Worm (Caenorhabditis elegans): ENCODE results near the gene ugt-39.

ugt-39 gene

DNA sequence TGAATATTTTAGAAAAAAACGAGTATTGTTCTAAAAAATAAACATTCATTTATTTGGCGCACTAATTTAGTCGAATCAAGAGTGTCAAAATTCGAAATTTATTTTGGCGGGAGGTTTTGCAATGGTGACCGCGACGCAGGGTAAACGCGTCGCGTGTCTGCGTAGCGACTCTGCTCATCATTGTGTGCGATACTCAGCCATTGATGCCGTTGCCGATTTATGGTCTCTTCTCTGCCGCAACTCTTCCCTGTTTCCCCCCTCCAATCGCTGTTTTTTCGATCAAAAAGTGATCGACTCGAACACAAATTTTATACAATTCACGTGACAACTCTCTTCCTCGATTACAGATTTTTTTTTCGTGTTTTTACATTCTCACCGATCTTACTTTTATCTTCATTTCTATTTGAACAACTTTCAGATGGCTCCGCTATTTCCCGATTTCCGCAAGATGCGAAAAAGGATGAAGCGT, 39.6 kb downstream of the ugt-39 start, which contains the start of gene F09G2.2:
TSS of gene F09G2.2 (plus strand) at position 419 of the 469 bp plus-strand sequence.
- TF ChIP-seq egl-27 (tag; optimal IDR thresholded peaks at IDR 0.05) (peak; percentile 46), pha-4 (tag; optimal IDR thresholded peaks at IDR 0.05) (peak; percentile 89), ceh-28 (tag; optimal IDR thresholded peaks at IDR 0.05) (peak; percentile 64), jun-1 (tag; optimal IDR thresholded peaks at IDR 0.05) (peak; percentile 94), nfya-1 (tag; optimal IDR thresholded peaks at IDR 0.05; ENCODE audit: insufficient read depth) (peak; percentile 95), fkh-10 (GFP tag; optimal IDR thresholded peaks at IDR 0.05) (peak; percentile 8), lsy-12 (tag; optimal IDR thresholded peaks at IDR 0.05) (peak; percentile 67), elt-3 (tag; optimal IDR thresholded peaks at IDR 0.05) (no peak), ama-1 (optimal IDR thresholded peaks at IDR 0.05) (peak; percentile 78), pqm-1 (tag; optimal IDR thresholded peaks at IDR 0.05) (peak; percentile 75), hmg-11 (tag; optimal IDR thresholded peaks at IDR 0.05) (peak; percentile 82), skn-1 (tag; optimal IDR thresholded peaks at IDR 0.05) (peak; percentile 90), snpc-4 (tag; optimal IDR thresholded peaks at IDR 0.05) (peak; percentile 82), nhr-76 (tag; optimal IDR thresholded peaks at IDR 0.05) (no peak), R02D3.7 (tag; optimal IDR thresholded peaks at IDR 0.05) (peak; percentile 71), ceh-82 (tag; optimal IDR thresholded peaks at IDR 0.05) (peak; percentile 2), ZK546.5 (tag; optimal IDR thresholded peaks at IDR 0.05) (peak; percentile 16), nhr-25 (tag; optimal IDR thresholded peaks at IDR 0.05) (peak; percentile 96), nhr-67 (tag; optimal IDR thresholded peaks at IDR 0.05) (no peak), fkh-2 (tag; optimal IDR thresholded peaks at IDR 0.05) (no peak), nhr-23 (tag; optimal IDR thresholded peaks at IDR 0.05) (peak; percentile 96), tbx-2 (tag; optimal IDR thresholded peaks at IDR 0.05) (peak; percentile 45), sea-2 (GFP tag; optimal IDR thresholded peaks at IDR 0.05) (no peak), ztf-4 (tag; optimal IDR thresholded peaks at IDR 0.05) (peak; percentile 32), nhr-43 (tag; optimal IDR thresholded peaks at IDR 0.05; ENCODE audit: poor library complexity, severe bottlenecking) (peak; percentile 86), lin-15B (tag; optimal IDR thresholded peaks at IDR 0.05) (peak; percentile 92), ceh-9 (tag; optimal IDR thresholded peaks at IDR 0.05) (no peak), fos-1 (tag; optimal IDR thresholded peaks at IDR 0.05) (no peak), elt-1 (tag; optimal IDR thresholded peaks at IDR 0.05) (peak; percentile 59), elt-2 (tag; optimal IDR thresholded peaks at IDR 0.05) (peak; percentile 89), lin-39 (tag; optimal IDR thresholded peaks at IDR 0.05) (peak; percentile 97), egl-5 (tag; optimal IDR thresholded peaks at IDR 0.05) (peak; percentile 87)

DNA sequence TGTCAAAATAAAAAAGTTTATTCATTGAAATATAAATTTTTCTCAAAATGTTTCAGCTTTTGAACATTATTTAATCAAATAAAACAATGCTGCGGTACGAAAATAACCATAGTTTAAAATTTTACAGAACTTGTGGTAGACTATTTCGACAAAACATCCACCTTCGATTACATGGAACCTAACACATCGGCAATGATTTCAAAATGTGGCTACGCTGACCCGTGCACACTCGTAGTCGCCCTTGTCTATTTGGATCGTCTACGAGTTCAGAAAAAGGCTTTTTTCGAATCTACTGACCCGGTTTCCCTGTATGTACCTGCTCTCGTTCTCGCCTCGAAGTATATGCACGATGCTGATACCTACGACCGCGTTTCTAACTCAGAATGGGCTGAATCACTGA, 40.1 kb downstream of the ugt-39 start:
- no peak for TF ChIP-seq snpc-4 (tag; optimal IDR thresholded peaks at IDR 0.05)
- no peak for TF ChIP-seq ceh-16 (tag; optimal IDR thresholded peaks at IDR 0.05)
- TF ChIP-seq tbx-2 (tag; optimal IDR thresholded peaks at IDR 0.05), result no peak
- TF ChIP-seq lin-15B (tag; optimal IDR thresholded peaks at IDR 0.05), result no peak
- TF ChIP-seq nhr-11 (tag; optimal IDR thresholded peaks at IDR 0.05), result no peak
- TF ChIP-seq nhr-28 (tag; optimal IDR thresholded peaks at IDR 0.05), result no peak
- no peak for TF ChIP-seq ama-1 (optimal IDR thresholded peaks at IDR 0.05)
- TF ChIP-seq ceh-82 (tag; optimal IDR thresholded peaks at IDR 0.05), result no peak

ce11 chrV:7198403-7198802, 41.5 kb downstream of the ugt-39 start:
- TF ChIP-seq ama-1 (optimal IDR thresholded peaks at IDR 0.05) (peak; percentile 91), lsy-12 (tag; optimal IDR thresholded peaks at IDR 0.05) (no peak), jun-1 (tag; optimal IDR thresholded peaks at IDR 0.05) (peak; percentile 24), sea-2 (GFP tag; optimal IDR thresholded peaks at IDR 0.05) (no peak), lin-15B (tag; optimal IDR thresholded peaks at IDR 0.05) (no peak), egl-5 (tag; optimal IDR thresholded peaks at IDR 0.05) (no peak), fkh-10 (GFP tag; optimal IDR thresholded peaks at IDR 0.05) (no peak), lin-39 (tag; optimal IDR thresholded peaks at IDR 0.05) (no peak), nhr-23 (tag; optimal IDR thresholded peaks at IDR 0.05) (peak; percentile 5), fos-1 (tag; optimal IDR thresholded peaks at IDR 0.05) (no peak), skn-1 (tag; optimal IDR thresholded peaks at IDR 0.05) (peak; percentile 18), nhr-237 (tag; optimal IDR thresholded peaks at IDR 0.05) (no peak), aly-2 (tag; optimal IDR thresholded peaks at IDR 0.05) (peak; percentile 4), hmg-11 (tag; optimal IDR thresholded peaks at IDR 0.05) (no peak), pha-4 (tag; optimal IDR thresholded peaks at IDR 0.05) (peak; percentile 52), elt-2 (tag; optimal IDR thresholded peaks at IDR 0.05) (peak; percentile 85), nhr-43 (tag; optimal IDR thresholded peaks at IDR 0.05; ENCODE audit: poor library complexity, severe bottlenecking) (peak; percentile 19), ceh-82 (tag; optimal IDR thresholded peaks at IDR 0.05) (no peak), pqm-1 (tag; optimal IDR thresholded peaks at IDR 0.05) (peak; percentile 58)
